In genomic region chrIII:4947352-4947751, ce11 we compare ENCODE assay signal across 4 worm cellular contexts.
A peak's percentile ranks its signal among the peaks of the same experiment; 100 is the strongest.
TF ChIP-seq lines count a peak whose summit lies in the region.

No protein-coding gene starts in this region.

TF ChIP-seq in whole organism, L2 larva, 48 proteins besides CTCF, POLR2A, EP300 and RAD21:
- TF ChIP-seq C34F6.9 (tag; optimal IDR thresholded peaks at IDR 0.05; lab: Kevin White, UChicago) (no peak), lin-39 (tag; optimal IDR thresholded peaks at IDR 0.05; lab: Kevin White, UChicago) (peak; percentile 35), F13H6.1 (tag; optimal IDR thresholded peaks at IDR 0.05; lab: Kevin White, UChicago) (peak; percentile 29), dmd-4 (tag; optimal IDR thresholded peaks at IDR 0.05; lab: Kevin White, UChicago) (no peak), unc-55 (GFP tag; optimal IDR thresholded peaks at IDR 0.05; lab: Kevin White, UChicago) (peak; percentile 6), sma-3 (GFP tag; optimal IDR thresholded peaks at IDR 0.05; lab: Kevin White, UChicago) (no peak), lin-13 (GFP tag; optimal IDR thresholded peaks at IDR 0.05; lab: Kevin White, UChicago) (no peak), unc-39 (tag; optimal IDR thresholded peaks at IDR 0.05; lab: Kevin White, UChicago) (no peak), nhr-129 (tag; optimal IDR thresholded peaks at IDR 0.05; lab: Kevin White, UChicago) (no peak), lin-11 (tag; optimal IDR thresholded peaks at IDR 0.05; lab: Kevin White, UChicago) (peak; percentile 27), nhr-6 (tag; optimal IDR thresholded peaks at IDR 0.05; lab: Kevin White, UChicago) (no peak), nhr-77 (tag; optimal IDR thresholded peaks at IDR 0.05; lab: Kevin White, UChicago) (no peak)

TF ChIP-seq in whole organism, L4 larva, 104 proteins besides CTCF, POLR2A, EP300 and RAD21 (continues in another document):
- TF ChIP-seq nhr-76 (tag; optimal IDR thresholded peaks at IDR 0.05; lab: Kevin White, UChicago) (no peak), T26A8.4 (GFP tag; IDR thresholded peaks at IDR 0.05; lab: Robert Waterston, UW) (no peak), skn-1 (tag; optimal IDR thresholded peaks at IDR 0.05; lab: Kevin White, UChicago) (no peak), mdl-1 (tag; optimal IDR thresholded peaks at IDR 0.05; lab: Kevin White, UChicago) (peak; percentile 11 to 34), tra-1 (GFP tag; IDR thresholded peaks at IDR 0.05; lab: Robert Waterston, UW) (no peak), ceh-62 (tag; optimal IDR thresholded peaks at IDR 0.05; lab: Kevin White, UChicago) (no peak), zip-2 (tag; optimal IDR thresholded peaks at IDR 0.05; lab: Kevin White, UChicago) (no peak), nhr-237 (tag; optimal IDR thresholded peaks at IDR 0.05; lab: Kevin White, UChicago) (no peak), T20F7.1 (GFP tag; optimal IDR thresholded peaks at IDR 0.05; lab: Kevin White, UChicago) (no peak), ceh-28 (tag; optimal IDR thresholded peaks at IDR 0.05; lab: Kevin White, UChicago) (no peak), hmg-1.1 (GFP tag; IDR thresholded peaks at IDR 0.05; lab: Robert Waterston, UW) (peak; percentile 38; the same call in 1 of the 2 replicates), nhr-10 (tag; optimal IDR thresholded peaks at IDR 0.05; lab: Kevin White, UChicago) (no peak), ceh-44 (GFP tag; IDR thresholded peaks at IDR 0.05; lab: Robert Waterston, UW) (no peak), ztf-11 (tag; optimal IDR thresholded peaks at IDR 0.05; lab: Kevin White, UChicago) (no peak), nhr-42 (GFP tag; IDR thresholded peaks at IDR 0.05; lab: Robert Waterston, UW) (0 out of 2 replicates have a peak, but pooled peaks have one; percentile 27), jun-1 (tag; optimal IDR thresholded peaks at IDR 0.05; lab: Kevin White, UChicago) (no peak), Y5F2A.4 (GFP tag; optimal IDR thresholded peaks at IDR 0.05; lab: Kevin White, UChicago) (no peak), F44E2.7 (GFP tag; IDR thresholded peaks at IDR 0.05; lab: Robert Waterston, UW) (no peak), arid-1 (GFP tag; conservative IDR thresholded peaks at IDR 0.05; lab: Robert Waterston, UW) (no peak), ceh-32 (tag; optimal IDR thresholded peaks at IDR 0.05; lab: Kevin White, UChicago; ENCODE audit: poor library complexity) (no peak), hlh-30 (tag; optimal IDR thresholded peaks at IDR 0.05; lab: Kevin White, UChicago; ENCODE audit: insufficient read depth) (peak; percentile 82), ceh-82 (tag; optimal IDR thresholded peaks at IDR 0.05; lab: Kevin White, UChicago) (no peak), saeg-2 (GFP tag; IDR thresholded peaks at IDR 0.05; lab: Robert Waterston, UW) (no peak), mep-1 (tag; optimal IDR thresholded peaks at IDR 0.05; lab: Kevin White, UChicago) (peak; percentile 27), hlh-11 (tag; optimal IDR thresholded peaks at IDR 0.05; lab: Kevin White, UChicago) (peak; percentile 36), gei-8 (GFP tag; optimal IDR thresholded peaks at IDR 0.05; lab: Kevin White, UChicago) (peak; percentile 11), madf-9 (GFP tag; conservative IDR thresholded peaks at IDR 0.05; lab: Robert Waterston, UW) (peak; percentile 78), mdt-29 (GFP tag; IDR thresholded peaks at IDR 0.05; lab: Robert Waterston, UW) (no peak)

TF ChIP-seq in whole organism, late embryonic, 69 proteins besides CTCF, POLR2A, EP300 and RAD21 (continues in another document):
- TF ChIP-seq ceh-2 (tag; optimal IDR thresholded peaks at IDR 0.05; lab: Kevin White, UChicago) = peak; percentile 46
- TF ChIP-seq F13H6.1 (tag; optimal IDR thresholded peaks at IDR 0.05; lab: Kevin White, UChicago) = peak; percentile 33
- peak; percentile 85 for TF ChIP-seq rnt-1 (tag; optimal IDR thresholded peaks at IDR 0.05; lab: Kevin White, UChicago)
- no peak for TF ChIP-seq pqm-1 (tag; optimal IDR thresholded peaks at IDR 0.05; lab: Kevin White, UChicago)
- TF ChIP-seq ceh-19 (GFP tag; optimal IDR thresholded peaks at IDR 0.05; lab: Kevin White, UChicago) = peak; percentile 84
- TF ChIP-seq sox-4 (tag; optimal IDR thresholded peaks at IDR 0.05; lab: Kevin White, UChicago) = peak; percentile 6
- TF ChIP-seq ceh-18 (tag; optimal IDR thresholded peaks at IDR 0.05; lab: Kevin White, UChicago) = peak; percentile 24
- peak; percentile 73 for TF ChIP-seq nfya-1 (tag; optimal IDR thresholded peaks at IDR 0.05; lab: Kevin White, UChicago)
- TF ChIP-seq ceh-6 (GFP tag; optimal IDR thresholded peaks at IDR 0.05; lab: Kevin White, UChicago) = peak; percentile 2
- TF ChIP-seq pros-1 (tag; optimal IDR thresholded peaks at IDR 0.05; lab: Kevin White, UChicago) = peak; percentile 47
- TF ChIP-seq sdc-2 (tag; optimal IDR thresholded peaks at IDR 0.05; lab: Kevin White, UChicago) = peak; percentile 55
- TF ChIP-seq fkh-6 (tag; optimal IDR thresholded peaks at IDR 0.05; lab: Kevin White, UChicago) = no peak
- peak; percentile 66 for TF ChIP-seq ceh-14 (tag; optimal IDR thresholded peaks at IDR 0.05; lab: Kevin White, UChicago)
- peak; percentile 18 for TF ChIP-seq C38D4.7 (GFP tag; optimal IDR thresholded peaks at IDR 0.05; lab: Kevin White, UChicago)
- TF ChIP-seq nhr-11 (tag; optimal IDR thresholded peaks at IDR 0.05; lab: Kevin White, UChicago) = no peak
- no peak for TF ChIP-seq elt-4 (tag; optimal IDR thresholded peaks at IDR 0.05; lab: Kevin White, UChicago)
- peak; percentile 30 for TF ChIP-seq eyg-1 (tag; optimal IDR thresholded peaks at IDR 0.05; lab: Kevin White, UChicago)
- TF ChIP-seq C08G9.2 (tag; optimal IDR thresholded peaks at IDR 0.05; lab: Kevin White, UChicago) = peak; percentile 60
- TF ChIP-seq hlh-30 (tag; optimal IDR thresholded peaks at IDR 0.05; lab: Kevin White, UChicago; ENCODE audit: insufficient read depth) = peak; percentile 77
- TF ChIP-seq mec-3 (tag; optimal IDR thresholded peaks at IDR 0.05; lab: Kevin White, UChicago; ENCODE audit: borderline replicate concordance) = peak; percentile 51
- no peak for TF ChIP-seq pax-1 (tag; optimal IDR thresholded peaks at IDR 0.05; lab: Kevin White, UChicago)
- no peak for TF ChIP-seq sox-2 (GFP tag; IDR thresholded peaks at IDR 0.05; lab: Robert Waterston, UW)
- peak; percentile 86 for TF ChIP-seq tbx-2 (tag; optimal IDR thresholded peaks at IDR 0.05; lab: Kevin White, UChicago)
- TF ChIP-seq hlh-8 (tag; optimal IDR thresholded peaks at IDR 0.05; lab: Kevin White, UChicago) = peak; percentile 76
- no peak for TF ChIP-seq ceh-45 (GFP tag; IDR thresholded peaks at IDR 0.05; lab: Robert Waterston, UW)
- TF ChIP-seq odd-2 (tag; optimal IDR thresholded peaks at IDR 0.05; lab: Kevin White, UChicago) = no peak
- no peak for TF ChIP-seq fkh-10 (GFP tag; optimal IDR thresholded peaks at IDR 0.05; lab: Kevin White, UChicago)
- TF ChIP-seq ceh-31 (tag; optimal IDR thresholded peaks at IDR 0.05; lab: Kevin White, UChicago) = peak; percentile 84
- peak; percentile 65 for TF ChIP-seq unc-42 (tag; optimal IDR thresholded peaks at IDR 0.05; lab: Kevin White, UChicago)
- no peak for TF ChIP-seq gmeb-2 (tag; optimal IDR thresholded peaks at IDR 0.05; lab: Kevin White, UChicago)

TF ChIP-seq in whole organism, mixed stage, embryonic, 35 proteins besides CTCF, POLR2A, EP300 and RAD21 (continues in another document):
- TF ChIP-seq unc-39 (tag; optimal IDR thresholded peaks at IDR 0.05; lab: Kevin White, UChicago) (no peak), zip-8 (tag; optimal IDR thresholded peaks at IDR 0.05; lab: Kevin White, UChicago) (no peak), nhr-237 (tag; optimal IDR thresholded peaks at IDR 0.05; lab: Kevin White, UChicago) (no peak), ham-2 (GFP tag; optimal IDR thresholded peaks at IDR 0.05; lab: Kevin White, UChicago) (peak; percentile 80), lin-13 (tag; optimal IDR thresholded peaks at IDR 0.05; lab: Kevin White, UChicago) (no peak), tbx-8 (GFP tag; optimal IDR thresholded peaks at IDR 0.05; lab: Kevin White, UChicago) (peak; percentile 43), ztf-11 (tag; optimal IDR thresholded peaks at IDR 0.05; lab: Kevin White, UChicago) (peak; percentile 83), unc-120 (tag; optimal IDR thresholded peaks at IDR 0.05; lab: Kevin White, UChicago; ENCODE audit: poor library complexity, severe bottlenecking) (peak; percentile 64), sptf-1 (tag; optimal IDR thresholded peaks at IDR 0.05; lab: Kevin White, UChicago) (peak; percentile 84), elt-3 (tag; optimal IDR thresholded peaks at IDR 0.05; lab: Kevin White, UChicago) (no peak), ces-1 (GFP tag; optimal IDR thresholded peaks at IDR 0.05; lab: Kevin White, UChicago) (peak; percentile 71), ceh-39 (tag; optimal IDR thresholded peaks at IDR 0.05; lab: Kevin White, UChicago) (no peak), nhr-12 (tag; optimal IDR thresholded peaks at IDR 0.05; lab: Kevin White, UChicago) (no peak), drap-1 (GFP tag; optimal IDR thresholded peaks at IDR 0.05; lab: Kevin White, UChicago) (peak; percentile 57), mls-2 (tag; optimal IDR thresholded peaks at IDR 0.05; lab: Kevin White, UChicago) (peak; percentile 86), ceh-83 (GFP tag; optimal IDR thresholded peaks at IDR 0.05; lab: Kevin White, UChicago) (peak; percentile 78), nhr-2 (tag; optimal IDR thresholded peaks at IDR 0.05; lab: Kevin White, UChicago) (no peak), hlh-1 (tag; optimal IDR thresholded peaks at IDR 0.05; lab: Kevin White, UChicago) (peak; percentile 15), cnd-1 (tag; optimal IDR thresholded peaks at IDR 0.05; lab: Kevin White, UChicago) (peak; percentile 91), bed-3 (GFP tag; optimal IDR thresholded peaks at IDR 0.05; lab: Kevin White, UChicago) (no peak), mep-1 (tag; optimal IDR thresholded peaks at IDR 0.05; lab: Kevin White, UChicago) (peak; percentile 52), lin-32 (GFP tag; optimal IDR thresholded peaks at IDR 0.05; lab: Kevin White, UChicago) (peak; percentile 20), nhr-28 (tag; optimal IDR thresholded peaks at IDR 0.05; lab: Kevin White, UChicago) (no peak), ceh-43 (GFP tag; optimal IDR thresholded peaks at IDR 0.05; lab: Kevin White, UChicago) (peak; percentile 58), blmp-1 (tag; optimal IDR thresholded peaks at IDR 0.05; lab: Kevin White, UChicago) (no peak), lsy-2 (tag; optimal IDR thresholded peaks at IDR 0.05; lab: Kevin White, UChicago) (no peak), nhr-76 (tag; optimal IDR thresholded peaks at IDR 0.05; lab: Kevin White, UChicago) (no peak), M03D4.4 (tag; optimal IDR thresholded peaks at IDR 0.05; lab: Kevin White, UChicago) (peak; percentile 73), mab-5 (tag; optimal IDR thresholded peaks at IDR 0.05; lab: Kevin White, UChicago) (no peak), elt-1 (tag; optimal IDR thresholded peaks at IDR 0.05; lab: Kevin White, UChicago; ENCODE audit: borderline replicate concordance, insufficient read depth) (no peak), sem-2 (GFP tag; optimal IDR thresholded peaks at IDR 0.05; lab: Kevin White, UChicago) (peak; percentile 29), flh-1 (GFP tag; optimal IDR thresholded peaks at IDR 0.05; lab: Kevin White, UChicago) (no peak), pha-4 (tag; optimal IDR thresholded peaks at IDR 0.05; lab: Kevin White, UChicago) (no peak), snpc-4 (tag; optimal IDR thresholded peaks at IDR 0.05; lab: Kevin White, UChicago) (no peak)
